Fruit fly (Drosophila melanogaster) whole organism, embryonic: Measurements from ENCODE around the gene fd96Cb.
A peak's percentile ranks its signal among the peaks of the same experiment; 100 is the strongest.

Experiments used
- CG11560 ChIP-seq: fragments of 200-800 bp; sonication (Bioruptor generic); IDR thresholded peaks from 3 replicates; pipeline ENCODE4 v1.3.6; 2022; ENCODE audit warnings: missing biosample characterization, missing genetic modification characterization
- CG11695 ChIP-seq: fragments of 200-800 bp; sonication (Bioruptor generic); IDR thresholded peaks from 3 replicates; pipeline ENCODE4 v1.3.6; 2022; ENCODE audit warnings: missing biosample characterization, missing genetic modification characterization
- CG12219 ChIP-seq: fragments of 200-800 bp; sonication (Bioruptor generic); optimal IDR thresholded peaks from 3 replicates; lab custom pipeline; 2018; ENCODE audit warnings: missing biosample characterization, mild to moderate bottlenecking, missing genetic modification characterization
- CG12299 ChIP-seq: fragments of 200-800 bp; sonication (Bioruptor generic); optimal IDR thresholded peaks from 2 replicates; lab custom pipeline; 2018; ENCODE audit warnings: missing biosample characterization, mild to moderate bottlenecking, missing genetic modification characterization
- CG1233 ChIP-seq: fragments of 200-800 bp; sonication (Bioruptor generic); optimal IDR thresholded peaks from 4 replicates; lab custom pipeline; 2018; ENCODE audit warnings: missing biosample characterization, mild to moderate bottlenecking, missing genetic modification characterization
- CG12769 ChIP-seq: fragments of 200-800 bp; sonication (Bioruptor generic); optimal IDR thresholded peaks from 2 replicates; lab custom pipeline; 2019; ENCODE audit warnings: missing biosample characterization, mild to moderate bottlenecking, missing genetic modification characterization, moderate library complexity
- CG13287 ChIP-seq: fragments of 200-800 bp; sonication (Bioruptor generic); IDR thresholded peaks from 2 replicates; pipeline ENCODE4 v1.3.6; 2022; ENCODE audit warnings: missing biosample characterization, missing genetic modification characterization; ENCODE audit not compliant: partially characterized antibody
- CG15269 ChIP-seq: fragments of 200-800 bp; sonication (Bioruptor generic); optimal IDR thresholded peaks from 2 replicates; lab custom pipeline; 2018; ENCODE audit warnings: missing biosample characterization, mild to moderate bottlenecking, missing genetic modification characterization, moderate library complexity
- CG15514 ChIP-seq: fragments of 200-800 bp; sonication (Bioruptor generic); optimal IDR thresholded peaks from 3 replicates; lab custom pipeline; 2017; ENCODE audit warnings: missing biosample characterization, missing genetic modification characterization, mild to moderate bottlenecking, moderate library complexity, missing genetic modification reagents
- CG16815 ChIP-seq: fragments of 200-800 bp; sonication (Bioruptor generic); optimal IDR thresholded peaks from 3 replicates; lab custom pipeline; 2017; ENCODE audit warnings: missing biosample characterization, mild to moderate bottlenecking, missing genetic modification characterization
- CG17385 ChIP-seq: fragments of 200-800 bp; sonication (Bioruptor generic); optimal IDR thresholded peaks from 3 replicates; lab custom pipeline; 2018; ENCODE audit warnings: missing biosample characterization, mild to moderate bottlenecking, missing genetic modification characterization
- CG18011 ChIP-seq: fragments of 200-800 bp; sonication (Bioruptor generic); optimal IDR thresholded peaks from 2 replicates; lab custom pipeline; 2017; ENCODE audit warnings: missing biosample characterization, missing genetic modification characterization, mild to moderate bottlenecking, moderate library complexity, missing genotype
- CG31224 ChIP-seq: fragments of 200-800 bp; sonication (Bioruptor generic); IDR thresholded peaks from 2 replicates; pipeline ENCODE4 v1.3.6; 2022; ENCODE audit warnings: missing biosample characterization, missing genetic modification characterization
- CG3838 ChIP-seq: fragments of 200-800 bp; sonication (Bioruptor generic); optimal IDR thresholded peaks from 3 replicates; lab custom pipeline; 2016; ENCODE audit warnings: missing biosample characterization, missing genetic modification characterization
- CG5245 ChIP-seq: fragments of 200-800 bp; sonication (Bioruptor generic); optimal IDR thresholded peaks from 3 replicates; lab custom pipeline; 2016; ENCODE audit warnings: missing biosample characterization, missing genetic modification characterization
- CG6254 ChIP-seq: fragments of 200-800 bp; sonication (Bioruptor generic); optimal IDR thresholded peaks from 3 replicates; lab custom pipeline; 2017; ENCODE audit warnings: mild to moderate bottlenecking, missing biosample characterization, missing genetic modification reagents, missing genetic modification characterization
- CG6654 ChIP-seq: fragments of 200-800 bp; sonication (Bioruptor generic); optimal IDR thresholded peaks from 2 replicates; lab custom pipeline; 2017; ENCODE audit warnings: missing biosample characterization, mild to moderate bottlenecking, missing genetic modification characterization
- CG7839 ChIP-seq: fragments of 200-800 bp; sonication (Bioruptor generic); optimal IDR thresholded peaks from 3 replicates; lab custom pipeline; 2018; ENCODE audit warnings: missing biosample characterization, mild to moderate bottlenecking, missing genetic modification characterization, moderate library complexity
- CG7987 ChIP-seq: fragments of 200-800 bp; sonication (Bioruptor generic); optimal IDR thresholded peaks from 2 replicates; lab custom pipeline; 2018; ENCODE audit warnings: missing biosample characterization, mild to moderate bottlenecking, missing genetic modification characterization, moderate library complexity
- CG9817 ChIP-seq: fragments of 200-800 bp; sonication (Bioruptor generic); optimal IDR thresholded peaks from 2 replicates; lab custom pipeline; 2018; ENCODE audit warnings: missing biosample characterization, mild to moderate bottlenecking, missing genetic modification characterization, moderate library complexity
- CG9876 ChIP-seq: fragments of 200-800 bp; sonication (Bioruptor generic); optimal IDR thresholded peaks from 2 replicates; lab custom pipeline; 2016; ENCODE audit warnings: missing biosample characterization, missing genetic modification characterization
- CTCF ChIP-seq: fragments of 200-800 bp; sonication (Bioruptor generic); optimal IDR thresholded peaks from 2 replicates; lab custom pipeline; 2017; ENCODE audit warnings: missing biosample characterization, mild to moderate bottlenecking, missing genetic modification characterization, moderate library complexity
- D19B ChIP-seq: fragments of 200-800 bp; sonication (Bioruptor generic); optimal IDR thresholded peaks from 2 replicates; lab custom pipeline; 2017; ENCODE audit warnings: missing biosample characterization, mild to moderate bottlenecking, missing genetic modification characterization
- Doc3 ChIP-seq: fragments of 200-800 bp; sonication (Bioruptor generic); IDR thresholded peaks from 3 replicates; pipeline ENCODE4 v1.3.6; 2022; ENCODE audit warnings: missing biosample characterization, missing genetic modification characterization; ENCODE audit not compliant: partially characterized antibody
- Eip74EF ChIP-seq, 2 experiments: fragments of 200-800 bp in 1 of 2; fragments of >200 bp in 1 of 2; sonication (Bioruptor generic) in 1 of 2; optimal IDR thresholded peaks; 2 replicates each; lab custom pipeline; 2017 to 2019; ENCODE audit warnings: missing biosample characterization in 2 of 2, missing genetic modification characterization in 2 of 2, mild to moderate bottlenecking in 1 of 2, moderate library complexity in 1 of 2
- Fer1 ChIP-seq: fragments of 200-800 bp; sonication (Bioruptor generic); optimal IDR thresholded peaks from 2 replicates; lab custom pipeline; 2017; ENCODE audit warnings: missing biosample characterization, mild to moderate bottlenecking, missing genetic modification characterization
- Hey ChIP-seq: fragments of 200-800 bp; sonication (Bioruptor generic); optimal IDR thresholded peaks from 3 replicates; lab custom pipeline; 2018; ENCODE audit warnings: missing biosample characterization, mild to moderate bottlenecking, missing genetic modification characterization
- Hr39 ChIP-seq: fragments of >200 bp; optimal IDR thresholded peaks from 2 replicates; lab custom pipeline; 2017
- Mes4 ChIP-seq: fragments of 200-800 bp; sonication (Bioruptor generic); optimal IDR thresholded peaks from 2 replicates; lab custom pipeline; 2016; ENCODE audit warnings: missing biosample characterization, missing genetic modification characterization
- Oaz ChIP-seq: fragments of 200-800 bp; sonication (Bioruptor generic); IDR thresholded peaks from 2 replicates; pipeline ENCODE4 v1.3.6; 2022; ENCODE audit warnings: missing biosample characterization, missing genetic modification characterization
- Sin3A ChIP-seq: fragments of >200 bp; optimal IDR thresholded peaks from 2 replicates; lab custom pipeline; 2018
- Stat92E ChIP-seq, 3 experiments: fragments of >200 bp in 2 of 3; fragments of 200-800 bp in 1 of 3; sonication (Bioruptor generic) in 1 of 3; optimal IDR thresholded peaks; 2 replicates each; lab custom pipeline; 2017 to 2019; ENCODE audit warnings: missing biosample characterization in 3 of 3, missing genetic modification characterization in 3 of 3, mild to moderate bottlenecking in 1 of 3, moderate library complexity in 1 of 3
- ato ChIP-seq: fragments of 200-800 bp; sonication (Bioruptor generic); IDR thresholded peaks from 2 replicates; pipeline ENCODE4 v1.3.6; 2022; ENCODE audit warnings: missing biosample characterization, missing genetic modification characterization; ENCODE audit not compliant: partially characterized antibody
- bcd ChIP-seq: fragments of 200-800 bp; sonication (Bioruptor generic); optimal IDR thresholded peaks from 2 replicates; lab custom pipeline; 2017; ENCODE audit warnings: missing biosample characterization, mild to moderate bottlenecking, missing genetic modification characterization
- bigmax ChIP-seq: fragments of 200-800 bp; sonication (Bioruptor generic); optimal IDR thresholded peaks from 2 replicates; lab custom pipeline; 2018; ENCODE audit warnings: missing biosample characterization, mild to moderate bottlenecking, missing genetic modification characterization
- fd102C ChIP-seq: fragments of 200-800 bp; sonication (Bioruptor generic); optimal IDR thresholded peaks from 2 replicates; lab custom pipeline; 2018; ENCODE audit warnings: missing biosample characterization, mild to moderate bottlenecking, missing genetic modification characterization, moderate library complexity
- fd3F ChIP-seq: fragments of 200-800 bp; sonication (Bioruptor generic); optimal IDR thresholded peaks from 2 replicates; lab custom pipeline; 2018; ENCODE audit warnings: missing biosample characterization, mild to moderate bottlenecking, missing genetic modification characterization, moderate library complexity
- ham ChIP-seq: fragments of 200-800 bp; sonication (Bioruptor generic); IDR thresholded peaks from 2 replicates; pipeline ENCODE4 v1.3.6; 2022; ENCODE audit warnings: missing biosample characterization, missing genetic modification characterization
- hb ChIP-seq: fragments of 200-800 bp; sonication (Bioruptor generic); IDR thresholded peaks from 3 replicates; pipeline ENCODE4 v1.3.6; 2022; ENCODE audit warnings: missing biosample characterization, missing genetic modification characterization; ENCODE audit not compliant: partially characterized antibody
- inv ChIP-seq: fragments of 200-800 bp; sonication (Bioruptor generic); IDR thresholded peaks from 2 replicates; pipeline ENCODE4 v1.3.6; 2022; ENCODE audit warnings: missing biosample characterization, missing genetic modification characterization; ENCODE audit not compliant: partially characterized antibody
- ken ChIP-seq: fragments of 200-800 bp; sonication (Bioruptor generic); IDR thresholded peaks from 3 replicates; pipeline ENCODE4 v1.3.6; 2022; ENCODE audit warnings: missing biosample characterization, missing genetic modification characterization
- knrl ChIP-seq: fragments of 200-800 bp; sonication (Bioruptor generic); IDR thresholded peaks from 3 replicates; pipeline ENCODE4 v1.3.6; 2022; ENCODE audit warnings: missing biosample characterization, missing genetic modification characterization; ENCODE audit not compliant: partially characterized antibody
- lab ChIP-seq: fragments of 200-800 bp; sonication (Bioruptor generic); optimal IDR thresholded peaks from 3 replicates; lab custom pipeline; 2017; ENCODE audit warnings: missing biosample characterization, missing genetic modification characterization, mild to moderate bottlenecking, moderate library complexity, missing genetic modification reagents
- mam ChIP-seq: fragments of 200-800 bp; sonication (Bioruptor generic); optimal IDR thresholded peaks from 3 replicates; lab custom pipeline; 2016; ENCODE audit warnings: missing biosample characterization, missing genetic modification characterization
- p53 ChIP-seq: fragments of 200-800 bp; sonication (Bioruptor generic); optimal IDR thresholded peaks from 2 replicates; lab custom pipeline; 2016; ENCODE audit warnings: missing biosample characterization, missing genetic modification characterization
- row ChIP-seq: fragments of 200-800 bp; sonication (Bioruptor generic); IDR thresholded peaks from 3 replicates; pipeline ENCODE4 v1.3.6; 2022; ENCODE audit warnings: missing biosample characterization, missing genetic modification characterization
- tgo ChIP-seq: fragments of 200-800 bp; sonication (Bioruptor generic); IDR thresholded peaks from 3 replicates; pipeline ENCODE4 v1.3.6; 2022; ENCODE audit warnings: missing biosample characterization, missing genetic modification characterization
- tx ChIP-seq: fragments of 200-800 bp; sonication (Bioruptor generic); optimal IDR thresholded peaks from 2 replicates; lab custom pipeline; 2016; ENCODE audit warnings: missing biosample characterization, missing genetic modification characterization
- unpg ChIP-seq: fragments of 200-800 bp; sonication (Bioruptor generic); optimal IDR thresholded peaks from 3 replicates; lab custom pipeline; 2018; ENCODE audit warnings: missing biosample characterization, mild to moderate bottlenecking, missing genetic modification characterization, moderate library complexity
- vnd ChIP-seq: fragments of 200-800 bp; sonication (Bioruptor generic); IDR thresholded peaks from 3 replicates; pipeline ENCODE4 v1.3.6; 2022; ENCODE audit warnings: missing biosample characterization, missing genetic modification characterization; ENCODE audit not compliant: partially characterized antibody
- z ChIP-seq: fragments of 200-800 bp; sonication (Bioruptor generic); IDR thresholded peaks from 3 replicates; pipeline ENCODE4 v1.3.6; 2022; ENCODE audit warnings: missing biosample characterization, missing genetic modification characterization

fd96Cb gene

dm6 chr3R:25069569-25069968 is 25.2 kb upstream of the fd96Cb start, which contains the start of the genes Stt3B and CG11839 (continued):
- peak; percentile 93 for TF ChIP-seq Sin3A (lab: Kevin White, UChicago)
- 0 out of 2 replicates have a peak, but pooled peaks have one; percentile 55 for TF ChIP-seq Oaz (GFP tag; lab: Robert Waterston, UW)
- TF ChIP-seq lab (GFP tag; lab: Kevin White, UChicago), result no peak
- TF ChIP-seq CG12219 (GFP tag; lab: Kevin White, UChicago), result no peak
- TF ChIP-seq z (GFP tag; lab: Robert Waterston, UW), result no peak
- no peak for TF ChIP-seq bigmax (GFP tag; lab: Kevin White, UChicago)
- peak; percentile 46 for TF ChIP-seq CG18011 (GFP tag; lab: Kevin White, UChicago)
- TF ChIP-seq D19B (GFP tag; lab: Kevin White, UChicago), result peak; percentile 32
- no peak for TF ChIP-seq CG11695
- no peak for TF ChIP-seq CG6654
- peak; percentile 69 for TF ChIP-seq ato (GFP tag; lab: Robert Waterston, UW)
- TF ChIP-seq ham (GFP tag; lab: Robert Waterston, UW), result no peak
- no peak for TF ChIP-seq CG7839 (tag; lab: Kevin White, UChicago)
- TF ChIP-seq Hey (tag; lab: Kevin White, UChicago), result no peak
- TF ChIP-seq CG13287 (GFP tag; lab: Robert Waterston, UW), result peak; percentile 96
- TF ChIP-seq CG6254 (GFP tag; lab: Kevin White, UChicago), result no peak
- no peak for TF ChIP-seq Hr39 (lab: Kevin White, UChicago)
- TF ChIP-seq CG17385 (GFP tag; lab: Kevin White, UChicago), result no peak
- TF ChIP-seq Fer1 (GFP tag; lab: Kevin White, UChicago), result peak; percentile 76
- peak; percentile 53 for TF ChIP-seq Mes4 (GFP tag; lab: Kevin White, UChicago)
- peak; percentile 70 for TF ChIP-seq CG15514 (GFP tag; lab: Kevin White, UChicago)
- peak in 1 of 3 experiments; percentile 33 for TF ChIP-seq Stat92E (GFP tag; optimal IDR thresholded peaks at IDR 0.05; lab: Kevin White, UChicago)
- no peak for TF ChIP-seq CG11560
- TF ChIP-seq bcd (GFP tag; lab: Kevin White, UChicago), result no peak
- TF ChIP-seq Eip74EF (GFP tag; optimal IDR thresholded peaks at IDR 0.05; lab: Kevin White, UChicago), result no peak
- TF ChIP-seq Doc3, result peak; percentile 94
- TF ChIP-seq hb (GFP tag; lab: Robert Waterston, UW), result peak; percentile 91
- TF ChIP-seq fd3F, result peak; percentile 62
- TF ChIP-seq fd102C (GFP tag; lab: Kevin White, UChicago), result no peak
- peak; percentile 42 for TF ChIP-seq CG5245
- TF ChIP-seq ken, result peak; percentile 58; the same call in 2 of the 3 replicates
- no peak for TF ChIP-seq CG31224 (GFP tag; lab: Robert Waterston, UW)
- no peak for TF ChIP-seq unpg (GFP tag; lab: Kevin White, UChicago)
- TF ChIP-seq CG7987 (GFP tag; lab: Kevin White, UChicago), result peak; percentile 30
- peak; percentile 78 for TF ChIP-seq tx (GFP tag; lab: Kevin White, UChicago)
- TF ChIP-seq CG3838 (GFP tag; lab: Kevin White, UChicago), result no peak
- no peak for TF ChIP-seq CTCF (GFP tag; lab: Kevin White, UChicago)
- TF ChIP-seq CG9876 (GFP tag; lab: Kevin White, UChicago), result peak; percentile 71
- no peak; the same call in 1 of the 3 replicates for TF ChIP-seq tgo (GFP tag; lab: Robert Waterston, UW)
- no peak for TF ChIP-seq CG12769 (tag; lab: Kevin White, UChicago)
- TF ChIP-seq CG12299 (tag; lab: Kevin White, UChicago), result peak; percentile 42
- peak; percentile 89 for TF ChIP-seq inv (GFP tag; lab: Robert Waterston, UW)
- TF ChIP-seq mam (GFP tag; lab: Kevin White, UChicago), result peak; percentile 86
- TF ChIP-seq knrl, result peak; percentile 96
- TF ChIP-seq vnd (GFP tag; lab: Robert Waterston, UW), result peak; percentile 90
- no peak for TF ChIP-seq p53 (GFP tag; lab: Kevin White, UChicago)
- peak; percentile 82 for TF ChIP-seq CG9817
- TF ChIP-seq CG15269 (tag; lab: Kevin White, UChicago), result no peak
- peak; percentile 95 for TF ChIP-seq row (GFP tag; lab: Robert Waterston, UW)
- peak; percentile 21 for TF ChIP-seq CG1233 (GFP tag; lab: Kevin White, UChicago)
- TF ChIP-seq CG16815 (GFP tag; lab: Kevin White, UChicago), result no peak
